Fruit fly (Drosophila melanogaster): ENCODE results near the gene RanBP3.

DNA sequence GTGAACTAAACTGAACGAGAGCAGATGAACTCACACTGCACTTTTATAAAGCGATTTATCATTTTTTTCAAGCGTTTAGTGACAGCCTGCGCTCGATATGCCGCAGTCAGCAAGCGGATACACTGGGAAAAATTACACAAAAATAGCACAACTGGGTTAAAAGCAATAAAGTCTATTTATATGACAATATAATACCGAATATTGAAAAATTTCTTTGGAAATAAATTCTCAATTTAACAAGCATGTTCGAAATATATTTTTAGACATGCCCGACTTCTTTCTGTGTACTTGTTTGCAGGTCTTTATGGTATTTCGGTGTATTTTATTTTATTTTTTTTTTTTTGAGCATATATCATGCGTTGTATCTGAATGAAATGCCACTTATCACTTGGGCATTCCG is 38.7 kb downstream of the RanBP3 start:
- no peak for TF ChIP-seq usp (GFP tag; optimal IDR thresholded peaks at IDR 0.05)
- TF ChIP-seq Dll (optimal IDR thresholded peaks at IDR 0.05), result no peak
- TF ChIP-seq psq (optimal IDR thresholded peaks at IDR 0.05), result no peak
- no peak for TF ChIP-seq CG8478 (optimal IDR thresholded peaks at IDR 0.05)
- TF ChIP-seq EcR (GFP tag; optimal IDR thresholded peaks at IDR 0.05), result no peak

Measured in whole organism.